Worm (Caenorhabditis elegans): Measurements from ENCODE around the gene C41C4.9.
A peak's percentile ranks its signal among the peaks of the same experiment; 100 is the strongest.

ce11 chrII:8131413-8131966 is 24.0 kb downstream of the C41C4.9 start:
- TF ChIP-seq him-1 (tag; optimal IDR thresholded peaks at IDR 0.05) (peak; percentile 67), W03F9.2 (tag; optimal IDR thresholded peaks at IDR 0.05) (no peak), dao-5 (tag; optimal IDR thresholded peaks at IDR 0.05) (no peak)

All from whole organism, L4/young adult.